Fruit fly (Drosophila melanogaster): ENCODE measurements around the gene CG32023.

The CG32023 gene

dm6 chr3L:8777313-8777924 is 26.6 kb downstream of the CG32023 start (continued):
- peak; percentile 14 for TF ChIP-seq Eip93F (GFP tag; optimal IDR thresholded peaks at IDR 0.05)
- no peak for TF ChIP-seq salr (GFP tag; optimal IDR thresholded peaks at IDR 0.05)
- TF ChIP-seq spab (GFP tag; optimal IDR thresholded peaks at IDR 0.05), result no peak
- peak; percentile 7 for TF ChIP-seq OdsH (GFP tag; optimal IDR thresholded peaks at IDR 0.05)
- no peak for TF ChIP-seq CG15336 (GFP tag; IDR thresholded peaks at IDR 0.05)
- no peak for TF ChIP-seq dsx (GFP tag; optimal IDR thresholded peaks at IDR 0.05; ENCODE audit: poor library complexity, severe bottlenecking)
- TF ChIP-seq net (GFP tag; optimal IDR thresholded peaks at IDR 0.05), result no peak

dm6 chr3L:8774974-8775731 is 28.8 kb downstream of the CG32023 start:
- TF ChIP-seq Sox14 (GFP tag; optimal IDR thresholded peaks at IDR 0.05) (peak; percentile 32), Ets21C (GFP tag; optimal IDR thresholded peaks at IDR 0.05) (no peak), CG9139 (GFP tag; optimal IDR thresholded peaks at IDR 0.05) (peak; percentile 70), vri (GFP tag; optimal IDR thresholded peaks at IDR 0.05) (peak; percentile 38), CG8319 (GFP tag; optimal IDR thresholded peaks at IDR 0.05) (no peak), Eip93F (GFP tag; optimal IDR thresholded peaks at IDR 0.05) (no peak), CG6808 (GFP tag; optimal IDR thresholded peaks at IDR 0.05) (peak; percentile 60), CG8632 (GFP tag; optimal IDR thresholded peaks at IDR 0.05) (peak; percentile 15), CG6854 (GFP tag; optimal IDR thresholded peaks at IDR 0.05) (peak; percentile 81), CG10669 (GFP tag; optimal IDR thresholded peaks at IDR 0.05) (peak; percentile 11), CG1621 (tag; optimal IDR thresholded peaks at IDR 0.05) (peak; percentile 37), CG3919 (GFP tag; optimal IDR thresholded peaks at IDR 0.05) (no peak), CG31627 (GFP tag; optimal IDR thresholded peaks at IDR 0.05) (no peak), ss (GFP tag; optimal IDR thresholded peaks at IDR 0.05) (peak; percentile 52 to 73), Met (GFP tag; optimal IDR thresholded peaks at IDR 0.05) (peak; percentile 27), Eip78C (GFP tag) (peak; percentile 73), svp (GFP tag) (peak; percentile 14), Blimp-1 (GFP tag; optimal IDR thresholded peaks at IDR 0.05) (peak; percentile 99)

dm6 chr3L:8773713-8774112 is 30.3 kb downstream of the CG32023 start:
- TF ChIP-seq CG31627 (GFP tag; optimal IDR thresholded peaks at IDR 0.05), result no peak
- TF ChIP-seq salr (GFP tag; optimal IDR thresholded peaks at IDR 0.05), result no peak
- TF ChIP-seq fd85E (GFP tag; optimal IDR thresholded peaks at IDR 0.05), result no peak
- TF ChIP-seq spab (GFP tag; optimal IDR thresholded peaks at IDR 0.05), result no peak
- peak; percentile 51 for TF ChIP-seq vri (GFP tag; optimal IDR thresholded peaks at IDR 0.05)
- TF ChIP-seq OdsH (GFP tag; optimal IDR thresholded peaks at IDR 0.05), result no peak
- no peak for TF ChIP-seq CG8119 (GFP tag; IDR thresholded peaks at IDR 0.05)
- no peak for TF ChIP-seq CG3032 (tag; optimal IDR thresholded peaks at IDR 0.05)

dm6 chr3L:8772998-8773684 is 30.8 kb downstream of the CG32023 start:
- TF ChIP-seq CG1621 (tag; optimal IDR thresholded peaks at IDR 0.05) (peak; percentile 60), lz (GFP tag; optimal IDR thresholded peaks at IDR 0.05) (peak; percentile 24), Sox14 (GFP tag; optimal IDR thresholded peaks at IDR 0.05) (peak; percentile 31), Hr4 (GFP tag; optimal IDR thresholded peaks at IDR 0.05) (peak; percentile 71), vri (GFP tag; optimal IDR thresholded peaks at IDR 0.05) (no peak), Sox102F (GFP tag; optimal IDR thresholded peaks at IDR 0.05) (peak; percentile 28), CG11762 (GFP tag; optimal IDR thresholded peaks at IDR 0.05; ENCODE audit: insufficient read depth) (peak; percentile 47), CG4318 (GFP tag; optimal IDR thresholded peaks at IDR 0.05) (peak; percentile 46), CG6163 (GFP tag; IDR thresholded peaks at IDR 0.05) (peak; percentile 74), Hr38 (GFP tag; optimal IDR thresholded peaks at IDR 0.05) (no peak), spab (GFP tag; optimal IDR thresholded peaks at IDR 0.05) (peak; percentile 56), Eip93F (GFP tag; optimal IDR thresholded peaks at IDR 0.05) (no peak), achi (GFP tag; optimal IDR thresholded peaks at IDR 0.05) (peak; percentile 66), CG8632 (GFP tag; optimal IDR thresholded peaks at IDR 0.05) (peak; percentile 70), eg (GFP tag; IDR thresholded peaks at IDR 0.05) (peak; percentile 83), net (GFP tag; optimal IDR thresholded peaks at IDR 0.05) (peak; percentile 70), Gug (GFP tag; IDR thresholded peaks at IDR 0.05) (peak; percentile 57), Met (GFP tag; optimal IDR thresholded peaks at IDR 0.05) (peak; percentile 37), fd85E (GFP tag; optimal IDR thresholded peaks at IDR 0.05) (no peak), topi (GFP tag; optimal IDR thresholded peaks at IDR 0.05) (peak; percentile 10), Ets21C (GFP tag; optimal IDR thresholded peaks at IDR 0.05) (no peak), pdm3 (GFP tag; optimal IDR thresholded peaks at IDR 0.05) (peak; percentile 72), CG9139 (GFP tag; optimal IDR thresholded peaks at IDR 0.05) (peak; percentile 1), CG8319 (GFP tag; optimal IDR thresholded peaks at IDR 0.05) (peak; percentile 13), Eip75B (GFP tag; optimal IDR thresholded peaks at IDR 0.05) (peak; percentile 32), ss (GFP tag; optimal IDR thresholded peaks at IDR 0.05) (peak; percentile 47 to 63)
